Fruit fly (Drosophila melanogaster) whole organism, prepupa: ENCODE measurements around the gene Ance-2.

Source experiments
- Blimp-1 ChIP-seq: fragments of 200-800 bp; sonication (Bioruptor generic); optimal IDR thresholded peaks from 3 replicates; lab custom pipeline; 2017; ENCODE audit warnings: missing biosample characterization, missing genetic modification characterization, mild to moderate bottlenecking, moderate library complexity, missing genetic modification reagents
- CG11294 ChIP-seq: fragments of 200-800 bp; sonication (Bioruptor generic); IDR thresholded peaks from 2 replicates; pipeline ENCODE4 v1.3.6; 2022; ENCODE audit warnings: missing biosample characterization, missing genetic modification characterization
- CG11902 ChIP-seq: fragments of 200-800 bp; sonication (Bioruptor generic); optimal IDR thresholded peaks from 3 replicates; lab custom pipeline; 2016; ENCODE audit warnings: missing biosample characterization, missing genetic modification characterization
- CG1621 ChIP-seq: fragments of 200-800 bp; sonication (Bioruptor generic); optimal IDR thresholded peaks from 3 replicates; lab custom pipeline; 2018; ENCODE audit warnings: missing biosample characterization, mild to moderate bottlenecking, missing genetic modification characterization
- CG16779 ChIP-seq: fragments of 200-800 bp; sonication (Bioruptor generic); optimal IDR thresholded peaks from 3 replicates; lab custom pipeline; 2017; ENCODE audit warnings: missing biosample characterization, mild to moderate bottlenecking, missing genetic modification characterization
- CG31627 ChIP-seq: fragments of 200-800 bp; sonication (Bioruptor generic); optimal IDR thresholded peaks from 3 replicates; lab custom pipeline; 2016; ENCODE audit warnings: missing biosample characterization, missing genetic modification characterization
- CG34406 ChIP-seq: fragments of 200-800 bp; sonication (Bioruptor generic); optimal IDR thresholded peaks from 3 replicates; lab custom pipeline; 2016; ENCODE audit warnings: missing biosample characterization, missing genetic modification characterization
- CG3919 ChIP-seq: fragments of 200-800 bp; sonication (Bioruptor generic); optimal IDR thresholded peaks from 3 replicates; lab custom pipeline; 2016; ENCODE audit warnings: missing biosample characterization, missing genetic modification characterization
- CG4318 ChIP-seq: fragments of 200-800 bp; sonication (Bioruptor generic); optimal IDR thresholded peaks from 3 replicates; lab custom pipeline; 2017; ENCODE audit warnings: missing biosample characterization, mild to moderate bottlenecking, missing genetic modification characterization
- CG6808 ChIP-seq: fragments of 200-800 bp; sonication (Bioruptor generic); optimal IDR thresholded peaks from 3 replicates; lab custom pipeline; 2017; ENCODE audit warnings: missing biosample characterization, missing genetic modification characterization, mild to moderate bottlenecking, moderate library complexity, missing genetic modification reagents
- CG8632 ChIP-seq: fragments of 200-800 bp; sonication (Bioruptor generic); optimal IDR thresholded peaks from 3 replicates; lab custom pipeline; 2016; ENCODE audit warnings: missing biosample characterization, missing genetic modification characterization
- Eip75B ChIP-seq: fragments of 200-800 bp; sonication (Bioruptor generic); optimal IDR thresholded peaks from 3 replicates; lab custom pipeline; 2016; ENCODE audit warnings: missing biosample characterization, missing genetic modification characterization
- Eip78C ChIP-seq: fragments of 200-800 bp; sonication (Bioruptor generic); peaks from one replicate; lab custom pipeline; 2016; ENCODE audit warnings: missing biosample characterization, missing genetic modification characterization
- Eip93F ChIP-seq: fragments of 200-800 bp; sonication (Bioruptor generic); optimal IDR thresholded peaks from 2 replicates; lab custom pipeline; 2016; ENCODE audit warnings: missing biosample characterization, mild to moderate bottlenecking, missing genetic modification characterization
- Ets21C ChIP-seq: fragments of 200-800 bp; sonication (Bioruptor generic); optimal IDR thresholded peaks from 3 replicates; lab custom pipeline; 2016; ENCODE audit warnings: missing biosample characterization, missing genetic modification characterization
- Ets96B ChIP-seq: fragments of 200-800 bp; optimal IDR thresholded peaks from 2 replicates; lab custom pipeline; 2019; ENCODE audit warnings: missing biosample characterization, mild to moderate bottlenecking, missing genetic modification characterization, moderate library complexity
- Lpt ChIP-seq: fragments of 200-800 bp; sonication (Bioruptor generic); optimal IDR thresholded peaks from 3 replicates; lab custom pipeline; 2016; ENCODE audit warnings: missing biosample characterization, missing genetic modification characterization
- OdsH ChIP-seq: fragments of 200-800 bp; sonication (Bioruptor generic); optimal IDR thresholded peaks from 3 replicates; lab custom pipeline; 2016; ENCODE audit warnings: missing biosample characterization, missing genetic modification characterization
- Smox ChIP-seq: fragments of 200-800 bp; sonication (Bioruptor generic); optimal IDR thresholded peaks from 3 replicates; lab custom pipeline; 2016; ENCODE audit warnings: missing biosample characterization, missing genetic modification characterization
- Sox14 ChIP-seq: fragments of 200-800 bp; sonication (Bioruptor generic); optimal IDR thresholded peaks from 3 replicates; lab custom pipeline; 2016; ENCODE audit warnings: missing biosample characterization, missing genetic modification characterization
- cyc ChIP-seq: fragments of 200-800 bp; sonication (Bioruptor generic); optimal IDR thresholded peaks from 3 replicates; lab custom pipeline; 2016; ENCODE audit warnings: missing biosample characterization, missing genetic modification characterization
- dac ChIP-seq: fragments of 200-800 bp; sonication (Bioruptor generic); optimal IDR thresholded peaks from 2 replicates; lab custom pipeline; 2017; ENCODE audit warnings: missing biosample characterization, mild to moderate bottlenecking, missing genetic modification characterization
- eg ChIP-seq: fragments of 200-800 bp; sonication (Bioruptor generic); IDR thresholded peaks from 3 replicates; pipeline ENCODE4 v1.3.6; 2022; ENCODE audit warnings: missing biosample characterization, missing genetic modification characterization
- esn ChIP-seq: fragments of 200-800 bp; sonication (Bioruptor generic); optimal IDR thresholded peaks from 2 replicates; lab custom pipeline; 2016; ENCODE audit warnings: missing biosample characterization, mild to moderate bottlenecking, missing genetic modification characterization, moderate library complexity
- fd85E ChIP-seq: fragments of 200-800 bp; sonication (Bioruptor generic); optimal IDR thresholded peaks from 3 replicates; lab custom pipeline; 2016; ENCODE audit warnings: missing biosample characterization, missing genetic modification characterization
- lz ChIP-seq: fragments of 200-800 bp; sonication (Bioruptor generic); optimal IDR thresholded peaks from 3 replicates; lab custom pipeline; 2016; ENCODE audit warnings: missing biosample characterization, missing genetic modification characterization
- net ChIP-seq: fragments of 200-800 bp; sonication (Bioruptor generic); optimal IDR thresholded peaks from 3 replicates; lab custom pipeline; 2016; ENCODE audit warnings: missing biosample characterization, missing genetic modification characterization
- ss ChIP-seq, 2 experiments: fragments of 200-800 bp; sonication (Bioruptor generic); optimal IDR thresholded peaks; 2 replicates in 1 of 2; 3 replicates in 1 of 2; lab custom pipeline; 2017 to 2018; ENCODE audit warnings: mild to moderate bottlenecking in 2 of 2, missing biosample characterization in 2 of 2, missing genetic modification characterization in 2 of 2, moderate library complexity in 1 of 2
- vri ChIP-seq: fragments of 200-800 bp; sonication (Bioruptor generic); optimal IDR thresholded peaks from 3 replicates; lab custom pipeline; 2016; ENCODE audit warnings: missing biosample characterization, mild to moderate bottlenecking, missing genetic modification characterization

Gene Ance-2

dm6 chr2L:13909033-13909432, at the start of gene Ance-2:
Ance-2 (plus strand) TSS chr2L:13909333.
- TF ChIP-seq Sox14 (GFP tag; lab: Kevin White, UChicago) = no peak
- no peak for TF ChIP-seq CG16779 (tag; lab: Kevin White, UChicago)
- no peak for TF ChIP-seq CG34406 (GFP tag; lab: Kevin White, UChicago)
- no peak for TF ChIP-seq CG1621 (tag; lab: Kevin White, UChicago)
- no peak for TF ChIP-seq Eip93F
- TF ChIP-seq fd85E (GFP tag; lab: Kevin White, UChicago) = no peak
- no peak for TF ChIP-seq cyc (GFP tag; lab: Kevin White, UChicago)
- no peak for TF ChIP-seq CG11294 (GFP tag; lab: Robert Waterston, UW)
- no peak for TF ChIP-seq Blimp-1 (GFP tag; lab: Kevin White, UChicago)
- TF ChIP-seq CG3919 (GFP tag; lab: Kevin White, UChicago) = no peak
- TF ChIP-seq CG31627 (GFP tag; lab: Kevin White, UChicago) = no peak

dm6 chr2L:13867653-13868052, 41.5 kb upstream of the Ance-2 start:
- no peak for TF ChIP-seq CG4318
- TF ChIP-seq lz (GFP tag; lab: Kevin White, UChicago) = no peak
- no peak for TF ChIP-seq Eip93F
- TF ChIP-seq CG34406 (GFP tag; lab: Kevin White, UChicago) = no peak
- no peak for TF ChIP-seq Sox14 (GFP tag; lab: Kevin White, UChicago)
- no peak for TF ChIP-seq Ets21C
- no peak for TF ChIP-seq net (GFP tag; lab: Kevin White, UChicago)
- no peak for TF ChIP-seq cyc (GFP tag; lab: Kevin White, UChicago)

dm6 chr2L:13869400-13869799, 39.7 kb upstream of the Ance-2 start:
- TF ChIP-seq CG6808 (GFP tag; lab: Kevin White, UChicago) (no peak), ss (GFP tag; optimal IDR thresholded peaks at IDR 0.05; lab: Kevin White, UChicago) (peak in 1 of 2 experiments; percentile 67), CG8632 (GFP tag; lab: Kevin White, UChicago) (no peak), eg (GFP tag; lab: Robert Waterston, UW) (no peak)

dm6 chr2L:13873147-13873546, 36.0 kb upstream of the Ance-2 start:
- TF ChIP-seq CG3919 (GFP tag; lab: Kevin White, UChicago) (no peak), dac (GFP tag; lab: Kevin White, UChicago) (no peak), Eip75B (GFP tag; lab: Kevin White, UChicago) (no peak)

- TF ChIP-seq CG16779 (tag; lab: Kevin White, UChicago) (no peak), esn (GFP tag; lab: Kevin White, UChicago) (peak; percentile 4), OdsH (GFP tag; lab: Kevin White, UChicago) (peak; percentile 3), CG11902 (GFP tag; lab: Kevin White, UChicago) (no peak), Eip78C (peak; percentile 46), Eip75B (GFP tag; lab: Kevin White, UChicago) (no peak), Smox (GFP tag; lab: Kevin White, UChicago) (no peak), Lpt (no peak)
These were observed 32.4 kb upstream of the Ance-2 start for dm6 chr2L:13876698-13877097.

- TF ChIP-seq Eip78C (peak; percentile 81), Ets96B (tag; lab: Kevin White, UChicago) (no peak), vri (peak; percentile 3)
These were observed 31.1 kb upstream of the Ance-2 start for dm6 chr2L:13877934-13878580.
